Fruit fly (Drosophila melanogaster) whole organism, wandering third instar larva: Measurements from ENCODE around the gene CG34244.

Experiments
- CG32264 ChIP-seq: fragments of 200-800 bp; sonication (Bioruptor generic); optimal IDR thresholded peaks from 2 replicates; lab custom pipeline; 2016; ENCODE audit warnings: missing biosample characterization, missing genetic modification characterization
- Hr78 ChIP-seq: fragments of >200 bp; optimal IDR thresholded peaks from 2 replicates; lab custom pipeline; 2017; ENCODE audit warnings: missing biosample characterization, missing genetic modification characterization
- Vsx2 ChIP-seq: fragments of 200-300, 225-300 bp; sonication (Bioruptor generic); optimal IDR thresholded peaks from 2 replicates; lab custom pipeline; 2018; ENCODE audit warnings: missing biosample characterization, missing genetic modification characterization; ENCODE audit not compliant: partially characterized antibody
- pan ChIP-seq: fragments of >200 bp; optimal IDR thresholded peaks from 2 replicates; lab custom pipeline; 2017

DNA sequence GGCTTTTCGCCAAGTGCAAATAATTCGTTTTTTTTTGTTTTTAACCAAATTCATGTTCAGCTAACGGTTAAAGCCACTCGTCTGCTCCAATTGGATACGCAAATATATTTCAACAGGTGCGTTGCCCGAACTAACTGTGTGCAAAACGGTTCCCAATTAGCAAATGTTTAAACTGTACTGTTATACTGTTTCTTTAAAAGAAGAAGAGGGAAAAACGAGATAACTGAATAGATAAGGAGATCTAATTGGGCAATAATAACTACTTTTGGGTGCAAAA is 44.3 kb downstream of the CG34244 start:
- TF ChIP-seq Vsx2 (GFP tag; lab: Kevin White, UChicago), result no peak
- no peak for TF ChIP-seq CG32264 (GFP tag; lab: Kevin White, UChicago)
- no peak for TF ChIP-seq Hr78 (GFP tag; lab: Kevin White, UChicago)
- TF ChIP-seq pan (lab: Kevin White, UChicago), result no peak
